Worm (Caenorhabditis elegans): ENCODE results near the gene F14D2.14.
A peak's percentile ranks its signal among the peaks of the same experiment; 100 is the strongest.

Gene F14D2.14

DNA sequence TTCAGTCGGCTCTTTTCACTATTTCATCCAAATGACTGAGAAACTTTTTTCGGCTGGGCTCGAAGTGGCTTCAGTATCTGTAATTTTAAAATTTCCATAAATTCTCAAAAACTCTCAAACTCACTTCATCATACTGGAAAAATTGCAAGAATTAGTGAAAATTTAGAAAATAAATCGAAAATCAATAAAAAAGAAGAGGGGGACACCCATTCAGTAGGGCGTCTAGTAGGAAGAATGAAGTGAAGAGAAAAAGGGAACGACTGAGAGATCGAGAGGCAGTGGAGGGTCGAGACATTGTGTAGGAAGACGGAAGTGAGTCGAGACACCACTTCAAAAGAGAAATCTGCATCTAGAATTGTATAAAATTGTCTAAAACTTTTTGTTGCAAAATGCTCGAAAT is 26.1 kb upstream of the F14D2.14 start:
- no peak for TF ChIP-seq mxl-3 (GFP tag; optimal IDR thresholded peaks at IDR 0.05)
- no peak for TF ChIP-seq ama-1 (optimal IDR thresholded peaks at IDR 0.05)
- TF ChIP-seq nhr-42 (GFP tag; IDR thresholded peaks at IDR 0.05) = no peak
- TF ChIP-seq dmd-9 (GFP tag; IDR thresholded peaks at IDR 0.05) = no peak
- TF ChIP-seq F44E2.7 (GFP tag; IDR thresholded peaks at IDR 0.05) = no peak
- no peak for TF ChIP-seq nhr-102 (tag; optimal IDR thresholded peaks at IDR 0.05)
- TF ChIP-seq hlh-30 (tag; optimal IDR thresholded peaks at IDR 0.05; ENCODE audit: insufficient read depth) = no peak
- no peak for TF ChIP-seq Y75B8A.6 (GFP tag; IDR thresholded peaks at IDR 0.05)
- no peak for TF ChIP-seq R02D3.7 (tag; optimal IDR thresholded peaks at IDR 0.05)
- no peak for TF ChIP-seq spr-3 (GFP tag; optimal IDR thresholded peaks at IDR 0.05)

DNA sequence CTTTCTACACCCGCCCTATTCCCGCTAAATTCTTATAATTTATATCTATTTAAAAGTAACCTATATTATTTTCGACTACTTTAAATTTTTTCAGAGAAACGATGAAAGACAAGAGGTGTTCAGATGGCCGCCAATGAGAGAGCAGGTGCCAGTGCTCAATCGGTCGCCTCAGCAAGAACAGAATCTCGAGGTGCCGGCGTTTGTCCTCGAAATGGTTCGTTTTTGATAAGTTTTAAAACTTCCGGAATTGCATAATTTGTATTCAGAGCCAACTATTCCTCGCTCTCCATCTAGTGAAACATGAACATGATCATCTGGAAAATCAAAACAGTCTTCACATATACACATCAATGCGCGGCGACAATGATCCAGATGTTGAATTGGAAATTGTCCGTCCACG is 23.2 kb upstream of the F14D2.14 start, which contains the start of gene bath-23:
Gene bath-23, plus strand, starts transcription at position 301 of the 400 bp plus-strand sequence.
- TF ChIP-seq fos-1 (tag; optimal IDR thresholded peaks at IDR 0.05) = no peak
- no peak for TF ChIP-seq aha-1 (tag)
- TF ChIP-seq mdl-1 (tag; optimal IDR thresholded peaks at IDR 0.05) = no peak
- TF ChIP-seq nhr-28 (tag; optimal IDR thresholded peaks at IDR 0.05) = no peak
- no peak for TF ChIP-seq fkh-10 (GFP tag; optimal IDR thresholded peaks at IDR 0.05)
- TF ChIP-seq F49E8.2 (tag; optimal IDR thresholded peaks at IDR 0.05; ENCODE audit: borderline replicate concordance) = no peak
- no peak for TF ChIP-seq ceh-32 (tag; optimal IDR thresholded peaks at IDR 0.05; ENCODE audit: poor library complexity)
- no peak for TF ChIP-seq ZK337.2 (GFP tag; IDR thresholded peaks at IDR 0.05)
- no peak for TF ChIP-seq madf-5 (GFP tag; IDR thresholded peaks at IDR 0.05)
- no peak for TF ChIP-seq dmd-9 (GFP tag; IDR thresholded peaks at IDR 0.05)
- TF ChIP-seq vab-7 (GFP tag; IDR thresholded peaks at IDR 0.05) = no peak
- TF ChIP-seq zfp-3 (GFP tag; conservative IDR thresholded peaks at IDR 0.05) = no peak
- TF ChIP-seq D1046.2 (GFP tag; IDR thresholded peaks at IDR 0.05) = no peak
- TF ChIP-seq hif-1 (tag; optimal IDR thresholded peaks at IDR 0.05) = no peak
- no peak for TF ChIP-seq nhr-41 (GFP tag; IDR thresholded peaks at IDR 0.05)
- no peak for TF ChIP-seq ztf-11 (tag; optimal IDR thresholded peaks at IDR 0.05)

ce11 chrII:3370061-3370460 is 22.3 kb upstream of the F14D2.14 start, which contains the start of gene Y49F6C.8:
Y49F6C.8 (minus strand) TSS chrII:3370111.
- TF ChIP-seq daf-16 (GFP tag; optimal IDR thresholded peaks at IDR 0.05) = no peak
- no peak for TF ChIP-seq daf-16 (tag; optimal IDR thresholded peaks at IDR 0.05)
- TF ChIP-seq duxl-1 (tag; optimal IDR thresholded peaks at IDR 0.05; ENCODE audit: poor library complexity) = peak; percentile 97

ce11 chrII:3368097-3368496 is 20.3 kb upstream of the F14D2.14 start, which contains the start of gene Y49F6C.7:
Y49F6C.7 (minus strand) TSS chrII:3368197.
- TF ChIP-seq ceh-82 (tag; optimal IDR thresholded peaks at IDR 0.05) (no peak), ceh-32 (tag; optimal IDR thresholded peaks at IDR 0.05; ENCODE audit: poor library complexity) (no peak), F10B5.3 (tag; optimal IDR thresholded peaks at IDR 0.05) (no peak), Y75B8A.6 (GFP tag; IDR thresholded peaks at IDR 0.05) (no peak), hmg-1.1 (GFP tag; IDR thresholded peaks at IDR 0.05) (no peak), fos-1 (tag; optimal IDR thresholded peaks at IDR 0.05) (no peak), nhr-25 (tag; optimal IDR thresholded peaks at IDR 0.05; ENCODE audit: borderline replicate concordance, insufficient read depth) (no peak), aha-1 (tag) (no peak), saeg-2 (GFP tag; IDR thresholded peaks at IDR 0.05) (no peak), nhr-77 (tag; optimal IDR thresholded peaks at IDR 0.05) (no peak), zip-11 (GFP tag; IDR thresholded peaks at IDR 0.05) (no peak), hlh-11 (tag; optimal IDR thresholded peaks at IDR 0.05) (no peak), mxl-2 (GFP tag; conservative IDR thresholded peaks at IDR 0.05) (no peak), T20F7.1 (GFP tag; optimal IDR thresholded peaks at IDR 0.05) (no peak), nhr-41 (GFP tag; IDR thresholded peaks at IDR 0.05) (no peak), attf-4 (tag; optimal IDR thresholded peaks at IDR 0.05) (no peak), F44E2.7 (GFP tag; IDR thresholded peaks at IDR 0.05) (no peak), lir-3 (tag; optimal IDR thresholded peaks at IDR 0.05) (no peak)

All from whole organism, L4 larva.